Worm (Caenorhabditis elegans) whole organism, young adult: ENCODE data around the gene Y49F6B.12.
A peak's percentile ranks its signal among the peaks of the same experiment; 100 is the strongest.

Experiments
- F37B4.10 ChIP-seq: fragments of 200-800 bp; sonication (Bioruptor generic); IDR thresholded peaks from 2 replicates; pipeline ENCODE4 v1.3.6; 2022; ENCODE audit warnings: missing genetic modification characterization, missing compliant biosample characterization
- K11D2.4 ChIP-seq: fragments of 200-800 bp; sonication (Bioruptor generic); IDR thresholded peaks from 2 replicates; pipeline ENCODE4 v1.3.6; 2022; ENCODE audit warnings: missing genetic modification reagents, missing genetic modification characterization, missing compliant biosample characterization
- K12H6.12 ChIP-seq: fragments of 200-800 bp; sonication (Bioruptor generic); optimal IDR thresholded peaks from 2 replicates; lab custom pipeline; 2018; ENCODE audit warnings: mild to moderate bottlenecking, missing genetic modification characterization, missing compliant biosample characterization
- Y67H2A.10 ChIP-seq: fragments of 200-800 bp; sonication (Bioruptor generic); conservative IDR thresholded peaks from 2 replicates; pipeline ENCODE4 v1.3.6; 2022; ENCODE audit warnings: missing genetic modification reagents, missing genetic modification characterization, missing compliant biosample characterization
- Y95B8A.8 ChIP-seq: fragments of 200-800 bp; sonication (Bioruptor generic); IDR thresholded peaks from 2 replicates; pipeline ENCODE4 v1.3.6; 2022; ENCODE audit warnings: missing genetic modification reagents, missing genetic modification characterization, missing compliant biosample characterization
- ZK185.1 ChIP-seq: sonication (generic microtip); optimal IDR thresholded peaks from 2 replicates; lab custom pipeline; 2016; ENCODE audit warnings: mild to moderate bottlenecking, missing genetic modification characterization, missing compliant biosample characterization; ENCODE audit not compliant: poor library complexity, severe bottlenecking
- akir-1 ChIP-seq: fragments of 200-800 bp; sonication (Bioruptor generic); optimal IDR thresholded peaks from 2 replicates; lab custom pipeline; 2018; ENCODE audit warnings: mild to moderate bottlenecking, missing genetic modification characterization, moderate library complexity, missing compliant biosample characterization
- attf-3 ChIP-seq: fragments of 200-800 bp; sonication (Bioruptor generic); conservative IDR thresholded peaks from 2 replicates; pipeline ENCODE4 v1.3.6; 2022; ENCODE audit warnings: missing genetic modification reagents, missing genetic modification characterization, missing compliant biosample characterization
- attf-5 ChIP-seq: fragments of 200-800 bp; sonication (Bioruptor generic); optimal IDR thresholded peaks from 2 replicates; lab custom pipeline; 2018; ENCODE audit warnings: mild to moderate bottlenecking, missing genetic modification characterization, missing compliant biosample characterization
- attf-6 ChIP-seq: fragments of 200-800 bp; sonication (Bioruptor generic); IDR thresholded peaks from 2 replicates; pipeline ENCODE4 v1.3.6; 2022; ENCODE audit warnings: missing genetic modification reagents, missing genetic modification characterization, missing compliant biosample characterization
- ccch-3 ChIP-seq: fragments of 200-800 bp; sonication (Bioruptor generic); optimal IDR thresholded peaks from 2 replicates; lab custom pipeline; 2018; ENCODE audit warnings: mild to moderate bottlenecking, missing genetic modification characterization, missing compliant biosample characterization
- ceh-40 ChIP-seq: fragments of 200-800 bp; sonication (Bioruptor generic); IDR thresholded peaks from 2 replicates; pipeline ENCODE4 v1.3.6; 2022; ENCODE audit warnings: missing genetic modification characterization, missing compliant biosample characterization
- die-1 ChIP-seq: sonication (generic microtip); optimal IDR thresholded peaks from 2 replicates; lab custom pipeline; 2016; ENCODE audit warnings: missing genotype, mild to moderate bottlenecking, missing genetic modification characterization, missing compliant biosample characterization
- dox-1 ChIP-seq: fragments of 200-800 bp; sonication (Bioruptor generic); IDR thresholded peaks from 2 replicates; pipeline ENCODE4 v1.3.6; 2022; ENCODE audit warnings: missing genetic modification reagents, missing genetic modification characterization, missing compliant biosample characterization
- dpl-1 ChIP-seq: fragments of 150-350 bp; optimal IDR thresholded peaks from 2 replicates; lab custom pipeline; 2014; ENCODE audit warnings: missing biosample characterization, missing genetic modification reagents, missing genetic modification characterization
- efl-1 ChIP-seq: fragments of 150-350 bp; optimal IDR thresholded peaks from 2 replicates; lab custom pipeline; 2014; ENCODE audit warnings: missing biosample characterization, missing genetic modification reagents, missing genetic modification characterization
- egl-44 ChIP-seq: fragments of 200-800 bp; sonication (Bioruptor generic); IDR thresholded peaks from 2 replicates; pipeline ENCODE4 v1.3.6; 2022; ENCODE audit warnings: missing genetic modification reagents, missing genetic modification characterization, missing compliant biosample characterization
- egrh-3 ChIP-seq: fragments of 200-800 bp; sonication (Bioruptor generic); IDR thresholded peaks from 2 replicates; pipeline ENCODE4 v1.3.6; 2022; ENCODE audit warnings: missing genetic modification reagents, missing genetic modification characterization, missing compliant biosample characterization
- gei-17 ChIP-seq: fragments of 200-800 bp; sonication (Bioruptor generic); optimal IDR thresholded peaks from 2 replicates; lab custom pipeline; 2018; ENCODE audit warnings: mild to moderate bottlenecking, missing genetic modification characterization, missing compliant biosample characterization
- hmg-20 ChIP-seq: fragments of 200-800 bp; sonication (Bioruptor generic); IDR thresholded peaks from 2 replicates; pipeline ENCODE4 v1.3.6; 2022; ENCODE audit warnings: missing genetic modification reagents, missing genetic modification characterization, missing compliant biosample characterization
- let-607 ChIP-seq, 2 experiments: fragments of 200-800 bp in 1 of 2; sonication (Bioruptor generic) in 1 of 2; sonication (generic microtip) in 1 of 2; optimal IDR thresholded peaks; 2 replicates each; lab custom pipeline; 2016 to 2018; ENCODE audit warnings: mild to moderate bottlenecking in 2 of 2, missing compliant biosample characterization in 2 of 2, missing genetic modification characterization in 2 of 2, moderate library complexity in 2 of 2, missing genotype in 1 of 2
- lin-54 ChIP-seq: fragments of 200-800 bp; sonication (Bioruptor generic); optimal IDR thresholded peaks from 2 replicates; lab custom pipeline; 2018; ENCODE audit warnings: mild to moderate bottlenecking, missing genetic modification characterization, missing compliant biosample characterization
- lsl-1 ChIP-seq: fragments of 200-800 bp; sonication (Bioruptor generic); optimal IDR thresholded peaks from 2 replicates; lab custom pipeline; 2018; ENCODE audit warnings: mild to moderate bottlenecking, missing genetic modification characterization, moderate library complexity, missing compliant biosample characterization
- lsy-27 ChIP-seq: sonication (generic microtip); optimal IDR thresholded peaks from 2 replicates; lab custom pipeline; 2017; ENCODE audit warnings: missing genetic modification characterization, mild to moderate bottlenecking, missing compliant biosample characterization, antibody characterized with exemption, missing genotype, borderline replicate concordance; ENCODE audit not compliant: insufficient read depth
- madf-6 ChIP-seq: fragments of 200-800 bp; sonication (Bioruptor generic); IDR thresholded peaks from 2 replicates; pipeline ENCODE4 v1.3.6; 2022; ENCODE audit warnings: missing genetic modification reagents, missing genetic modification characterization, missing compliant biosample characterization
- madf-8 ChIP-seq: fragments of 200-800 bp; sonication (Bioruptor generic); conservative IDR thresholded peaks from 2 replicates; pipeline ENCODE4 v1.3.6; 2022; ENCODE audit warnings: missing genetic modification reagents, missing genetic modification characterization, missing compliant biosample characterization
- mel-28 ChIP-seq: sonication (generic microtip); optimal IDR thresholded peaks from 2 replicates; lab custom pipeline; 2016; ENCODE audit warnings: borderline replicate concordance, mild to moderate bottlenecking, missing genetic modification characterization, missing compliant biosample characterization
- nfya-2 ChIP-seq: fragments of 200-800 bp; sonication (Bioruptor generic); IDR thresholded peaks from 2 replicates; pipeline ENCODE4 v1.3.6; 2022; ENCODE audit warnings: missing genetic modification reagents, missing genetic modification characterization, missing compliant biosample characterization
- nhr-90 ChIP-seq: sonication (generic microtip); optimal IDR thresholded peaks from 2 replicates; lab custom pipeline; 2016; ENCODE audit warnings: missing genotype, mild to moderate bottlenecking, missing genetic modification characterization, missing compliant biosample characterization
- rec-8 ChIP-seq, 2 experiments: sonication (generic microtip); optimal IDR thresholded peaks; 2 replicates each; lab custom pipeline; 2016; ENCODE audit warnings: mild to moderate bottlenecking in 2 of 2, missing genetic modification characterization in 2 of 2, missing genetic modification reagents in 2 of 2, missing genotype in 2 of 2, missing biosample characterization in 1 of 2, missing compliant biosample characterization in 1 of 2, moderate library complexity in 1 of 2
- sdz-38 ChIP-seq: sonication (generic microtip); optimal IDR thresholded peaks from 2 replicates; lab custom pipeline; 2016; ENCODE audit warnings: missing genotype, missing genetic modification characterization, missing compliant biosample characterization
- snpc-3.4 ChIP-seq: sonication (generic microtip); optimal IDR thresholded peaks from 2 replicates; lab custom pipeline; 2017; ENCODE audit warnings: missing genetic modification characterization, mild to moderate bottlenecking, missing compliant biosample characterization, antibody characterized with exemption, moderate library complexity, missing genotype, missing genetic modification reagents
- snpc-4 ChIP-seq, 5 experiments: fragments of 150-350 bp in 1 of 5; sonication (generic microtip) in 4 of 5; optimal IDR thresholded peaks; 2 replicates each; lab custom pipeline; 2014 to 2018; ENCODE audit warnings: missing genetic modification characterization in 5 of 5, missing biosample characterization in 3 of 5, antibody characterized with exemption in 2 of 5, mild to moderate bottlenecking in 2 of 5, missing compliant biosample characterization in 2 of 5, missing genotype in 2 of 5, moderate library complexity in 2 of 5, missing genetic modification reagents in 1 of 5
- sptf-2 ChIP-seq: fragments of 200-800 bp; sonication (Bioruptor generic); optimal IDR thresholded peaks from 2 replicates; lab custom pipeline; 2018; ENCODE audit warnings: mild to moderate bottlenecking, missing genetic modification characterization, missing compliant biosample characterization
- zfh-2 ChIP-seq: fragments of 200-800 bp; sonication (Bioruptor generic); conservative IDR thresholded peaks from 2 replicates; pipeline ENCODE4 v1.3.6; 2022; ENCODE audit warnings: missing genetic modification reagents, missing genetic modification characterization, missing compliant biosample characterization
- zim-3 ChIP-seq: sonication (generic microtip); optimal IDR thresholded peaks from 2 replicates; lab custom pipeline; 2017; ENCODE audit warnings: mild to moderate bottlenecking, missing genetic modification characterization, moderate library complexity, missing compliant biosample characterization

Gene Y49F6B.12

ce11 chrII:3447906-3448305, 24.3 kb downstream of the Y49F6B.12 start, which contains the start of gene C16C8.21:
TSS of gene C16C8.21 (plus strand) at chrII:3448206.
- TF ChIP-seq ZK185.1 (tag; lab: Kevin White, UChicago): no peak
- TF ChIP-seq let-607 (tag; optimal IDR thresholded peaks at IDR 0.05; lab: Kevin White, UChicago): no peak
- TF ChIP-seq rec-8 (tag; optimal IDR thresholded peaks at IDR 0.05; lab: Kevin White, UChicago): no peak
- no peak for TF ChIP-seq die-1 (tag; lab: Kevin White, UChicago)
- no peak for TF ChIP-seq egl-44 (GFP tag; lab: Robert Waterston, UW)
- no peak for TF ChIP-seq sdz-38 (tag; lab: Kevin White, UChicago)
- TF ChIP-seq lsy-27 (tag; lab: Kevin White, UChicago): no peak
- TF ChIP-seq mel-28 (tag; lab: Kevin White, UChicago): no peak
- no peak for TF ChIP-seq snpc-3.4 (tag; lab: Kevin White, UChicago)

DNA sequence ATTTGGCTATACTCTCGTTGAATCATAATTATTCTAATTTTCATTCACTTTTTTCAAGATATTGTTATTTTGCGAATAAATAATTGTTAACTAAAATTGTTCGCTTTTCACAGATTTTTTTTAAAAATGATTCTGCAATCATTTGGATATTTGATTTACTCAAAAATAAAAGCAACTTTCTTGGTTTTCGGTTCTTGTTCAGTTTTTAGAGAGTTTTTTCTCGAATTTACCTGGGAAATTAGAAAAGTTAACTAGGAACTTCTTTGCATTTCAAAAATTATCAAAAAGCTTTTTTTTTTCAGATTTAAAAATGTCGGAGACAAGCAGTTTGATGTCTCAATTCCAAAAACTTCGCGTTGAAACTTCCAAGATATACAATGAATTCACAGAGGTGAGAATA, 25.6 kb downstream of the Y49F6B.12 start, which contains the start of the genes C16C8.20 and gldi-6:
Gene C16C8.20 (plus strand): TSS at position 301 of the 400 bp plus-strand sequence.
Gene gldi-6 (plus strand): TSS at position 301 of the 400 bp plus-strand sequence.
- no peak for TF ChIP-seq hmg-20 (GFP tag; lab: Robert Waterston, UW)
- no peak for TF ChIP-seq ccch-3 (GFP tag; lab: Kevin White, UChicago)

DNA sequence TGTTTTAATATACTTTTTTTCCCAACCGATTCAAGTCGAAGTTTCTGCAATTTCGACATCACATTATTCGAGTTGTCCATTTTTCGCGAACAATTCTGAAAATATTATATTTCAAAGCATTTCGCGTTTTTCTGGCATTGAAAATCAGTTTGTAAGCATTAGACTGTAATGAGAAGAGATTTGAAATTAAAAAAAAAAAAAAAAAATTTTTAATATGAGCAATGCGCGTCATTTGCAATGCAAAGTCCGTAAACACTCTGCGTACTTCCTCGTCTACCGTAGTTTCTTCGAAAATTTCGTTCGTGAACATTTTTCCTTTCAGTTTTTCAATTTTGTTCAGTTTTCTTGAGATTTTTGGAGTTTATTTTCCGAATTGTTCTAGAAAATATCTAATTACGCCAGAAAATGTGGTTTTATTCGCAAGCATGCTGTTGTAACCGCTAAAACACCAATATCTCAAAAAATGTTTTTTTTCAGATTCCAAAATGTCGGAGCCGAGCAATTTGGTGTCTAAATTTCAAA, 26.9 kb downstream of the Y49F6B.12 start, which contains the start of the genes C16C8.5 and C16C8.16:
Gene C16C8.5 (minus strand): TSS at position 101 of the 522 bp plus-strand sequence.
Gene C16C8.16 (plus strand): TSS at position 472 of the 522 bp plus-strand sequence.
- TF ChIP-seq madf-6 (GFP tag; lab: Robert Waterston, UW): peak; percentile 21; the same call in 1 of the 2 replicates
- TF ChIP-seq K11D2.4 (GFP tag; lab: Robert Waterston, UW): no peak
- peak; percentile 71 for TF ChIP-seq lsl-1
- TF ChIP-seq die-1 (tag; lab: Kevin White, UChicago): no peak

ce11 chrII:3444280-3444679, 27.9 kb downstream of the Y49F6B.12 start, which contains the start of gene C16C8.4:
TSS of gene C16C8.4 (minus strand) at chrII:3444380.
- peak; percentile 58 for TF ChIP-seq lsl-1
- no peak for TF ChIP-seq attf-5 (GFP tag; lab: Kevin White, UChicago)

- TF ChIP-seq gei-17 (GFP tag; lab: Kevin White, UChicago) (no peak), dox-1 (GFP tag; lab: Robert Waterston, UW) (no peak), nhr-90 (tag; lab: Kevin White, UChicago) (no peak), attf-6 (GFP tag; lab: Robert Waterston, UW) (no peak), K11D2.4 (GFP tag; lab: Robert Waterston, UW) (no peak), zfh-2 (GFP tag; lab: Robert Waterston, UW) (no peak), lsy-27 (tag; lab: Kevin White, UChicago) (no peak), efl-1 (GFP tag; lab: Kevin White, UChicago) (no peak)
- TF ChIP-seq, all 124 proteins: peak for 0
Measured at ce11 chrII:3443154-3443553, 29.1 kb downstream of the Y49F6B.12 start, which contains the start of gene C16C8.22. TSS of gene C16C8.22 (minus strand) at chrII:3443254.

- TF ChIP-seq ceh-40 (GFP tag; lab: Robert Waterston, UW) (no peak), attf-3 (GFP tag; lab: Robert Waterston, UW) (no peak), snpc-4 (GFP tag; optimal IDR thresholded peaks at IDR 0.05; lab: Kevin White, UChicago) (no peak), snpc-4 (tag; optimal IDR thresholded peaks at IDR 0.05; lab: Kevin White, UChicago) (no peak), dpl-1 (no peak), sptf-2 (no peak), Y95B8A.8 (GFP tag; lab: Robert Waterston, UW) (no peak), lin-54 (no peak), egrh-3 (GFP tag; lab: Robert Waterston, UW) (no peak), Y67H2A.10 (GFP tag; lab: Robert Waterston, UW) (no peak), nfya-2 (GFP tag; lab: Robert Waterston, UW) (no peak), efl-1 (GFP tag; lab: Kevin White, UChicago) (no peak), madf-8 (GFP tag; lab: Robert Waterston, UW) (no peak), K12H6.12 (tag; lab: Kevin White, UChicago) (no peak), akir-1 (GFP tag; lab: Kevin White, UChicago) (no peak), F37B4.10 (GFP tag; lab: Robert Waterston, UW) (no peak), dox-1 (GFP tag; lab: Robert Waterston, UW) (no peak), zim-3 (no peak)
Measured at ce11 chrII:3441377-3441776, 30.8 kb downstream of the Y49F6B.12 start, which contains the start of gene C16C8.27. TSS of gene C16C8.27 (plus strand) at chrII:3441677.
